Worm (Caenorhabditis elegans) whole organism, L4/young adult: ENCODE data around the gene Y105C5B.25.

ENCODE experiments used
- W03F9.2 ChIP-seq: fragments of 150-350 bp; optimal IDR thresholded peaks from 2 replicates; lab custom pipeline; 2014; ENCODE audit warnings: missing biosample characterization, missing genetic modification characterization
- dao-5 ChIP-seq: sonication (generic microtip); optimal IDR thresholded peaks from 2 replicates; lab custom pipeline; 2016; ENCODE audit warnings: missing genotype, missing genetic modification characterization, moderate library complexity, missing compliant biosample characterization
- him-1 ChIP-seq: sonication (generic microtip); optimal IDR thresholded peaks from 2 replicates; lab custom pipeline; 2016; ENCODE audit warnings: missing genotype, missing genetic modification reagents, missing genetic modification characterization, missing compliant biosample characterization

DNA sequence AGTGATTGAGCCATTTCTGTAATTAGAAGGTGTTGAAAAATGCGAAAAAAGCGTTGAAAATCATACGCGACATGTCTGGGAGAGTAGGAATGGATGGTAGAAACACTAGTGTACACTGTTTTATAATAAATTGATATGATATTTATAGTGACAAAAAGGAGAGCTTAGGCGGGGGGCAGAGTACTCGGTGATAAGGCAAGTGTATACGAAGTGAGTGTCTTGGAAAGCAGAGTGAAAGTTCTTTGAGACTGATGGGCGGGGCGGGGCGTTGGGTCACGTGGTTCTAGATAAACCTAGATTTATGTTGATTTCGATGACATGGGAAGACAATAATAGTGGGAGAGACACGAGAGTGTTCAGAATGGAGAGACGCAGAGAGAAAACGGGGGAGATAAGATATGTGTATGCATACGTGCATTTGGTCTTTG lies 23.7 kb upstream of the Y105C5B.25 start, which contains the start of gene gln-3:
- TF ChIP-seq W03F9.2 (no peak), him-1 (tag; lab: Kevin White, UChicago) (no peak), dao-5 (no peak)
